Fruit fly (Drosophila melanogaster): ENCODE measurements around the gene usp.
A peak's percentile ranks its signal among the peaks of the same experiment; 100 is the strongest.

DNA sequence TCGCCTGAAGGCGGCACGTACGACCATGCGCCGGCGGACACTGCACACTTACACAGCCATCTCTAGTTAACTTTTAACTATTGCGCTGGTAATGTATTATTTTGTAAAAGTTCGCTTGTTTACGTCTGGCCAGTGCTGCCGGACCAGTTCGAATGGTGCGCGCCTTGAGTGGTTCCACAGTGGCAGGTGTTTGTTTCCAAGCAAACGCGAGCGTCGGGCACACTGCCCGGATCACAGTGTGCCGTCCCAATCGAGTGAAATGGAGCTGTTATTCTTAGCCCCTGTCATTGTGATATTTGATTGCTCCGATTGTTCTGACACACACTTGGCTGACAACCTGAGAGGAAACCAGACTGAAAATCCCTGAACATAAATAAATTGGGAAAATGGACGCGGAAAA is 31.2 kb upstream of the usp start, which contains the start of gene CG4199:
- TF ChIP-seq kay (GFP tag; ENCODE audit: borderline replicate concordance), result no peak
- no peak for TF ChIP-seq toe (GFP tag; optimal IDR thresholded peaks at IDR 0.05)
- TF ChIP-seq CG14711 (tag; optimal IDR thresholded peaks at IDR 0.05), result no peak
- TF ChIP-seq cic (GFP tag; optimal IDR thresholded peaks at IDR 0.05), result no peak
- TF ChIP-seq bab1 (GFP tag; optimal IDR thresholded peaks at IDR 0.05), result peak; percentile 81
- no peak for TF ChIP-seq tj (GFP tag; optimal IDR thresholded peaks at IDR 0.05)
- peak; percentile 80 for TF ChIP-seq Mnt (GFP tag; optimal IDR thresholded peaks at IDR 0.05)
- TF ChIP-seq CG7045 (GFP tag; optimal IDR thresholded peaks at IDR 0.05), result no peak
